Worm (Caenorhabditis elegans) whole organism, young adult: ENCODE data around the gene Y11D7A.19.
"Not testable (repeated sequence)": the region's sequence is repeated elsewhere in the genome, so short reads cannot be mapped to it uniquely, and the experiment has no call there.

ENCODE experiments used
- B0019.2 ChIP-seq: fragments of 200-800 bp; sonication (Bioruptor generic); conservative IDR thresholded peaks from 2 replicates; pipeline ENCODE4 v1.3.6; 2022; ENCODE audit warnings: missing genetic modification reagents, missing genetic modification characterization, missing compliant biosample characterization
- B0261.1 ChIP-seq: sonication (generic microtip); optimal IDR thresholded peaks from 2 replicates; lab custom pipeline; 2016; ENCODE audit warnings: mild to moderate bottlenecking, missing genetic modification characterization, moderate library complexity, missing compliant biosample characterization
- B0336.3 ChIP-seq: fragments of 200-800 bp; sonication (Bioruptor generic); IDR thresholded peaks from 2 replicates; pipeline ENCODE4 v1.3.6; 2022; ENCODE audit warnings: missing genetic modification characterization, missing compliant biosample characterization
- F23B12.7 ChIP-seq: sonication (generic microtip); optimal IDR thresholded peaks from 2 replicates; lab custom pipeline; 2017; ENCODE audit warnings: missing genetic modification characterization, mild to moderate bottlenecking, missing compliant biosample characterization, antibody characterized with exemption, moderate library complexity; ENCODE audit not compliant: insufficient read depth
- F37B4.10 ChIP-seq: fragments of 200-800 bp; sonication (Bioruptor generic); IDR thresholded peaks from 2 replicates; pipeline ENCODE4 v1.3.6; 2022; ENCODE audit warnings: missing genetic modification characterization, missing compliant biosample characterization
- F39B2.1 ChIP-seq: fragments of 200-800 bp; sonication (Bioruptor generic); IDR thresholded peaks from 2 replicates; pipeline ENCODE4 v1.3.6; 2022; ENCODE audit warnings: missing genetic modification reagents, missing genetic modification characterization, missing compliant biosample characterization
- F57C9.4 ChIP-seq: sonication (generic microtip); optimal IDR thresholded peaks from 2 replicates; lab custom pipeline; 2017; ENCODE audit warnings: mild to moderate bottlenecking, missing genetic modification characterization, missing compliant biosample characterization
- K12H6.12 ChIP-seq: fragments of 200-800 bp; sonication (Bioruptor generic); optimal IDR thresholded peaks from 2 replicates; lab custom pipeline; 2018; ENCODE audit warnings: mild to moderate bottlenecking, missing genetic modification characterization, missing compliant biosample characterization
- Y79H2A.3 ChIP-seq: fragments of 200-800 bp; sonication (Bioruptor generic); conservative IDR thresholded peaks from 2 replicates; pipeline ENCODE4 v1.3.6; 2022; ENCODE audit warnings: missing genetic modification reagents, missing genetic modification characterization, missing compliant biosample characterization
- ama-1 ChIP-seq, 3 experiments: fragments of 150-350 bp in 1 of 3; sonication (generic microtip) in 2 of 3; optimal IDR thresholded peaks; 2 replicates each; lab custom pipeline; 2014 to 2018; ENCODE audit warnings: missing biosample characterization in 2 of 3, missing genetic modification characterization in 2 of 3, missing genetic modification reagents in 2 of 3
- athp-1 ChIP-seq: sonication (generic microtip); optimal IDR thresholded peaks from 2 replicates; lab custom pipeline; 2017; ENCODE audit warnings: mild to moderate bottlenecking, missing genetic modification characterization, missing compliant biosample characterization
- attf-3 ChIP-seq: fragments of 200-800 bp; sonication (Bioruptor generic); conservative IDR thresholded peaks from 2 replicates; pipeline ENCODE4 v1.3.6; 2022; ENCODE audit warnings: missing genetic modification reagents, missing genetic modification characterization, missing compliant biosample characterization
- bed-2 ChIP-seq: fragments of 200-800 bp; sonication (Bioruptor generic); IDR thresholded peaks from 2 replicates; pipeline ENCODE4 v1.3.6; 2022; ENCODE audit warnings: missing genetic modification reagents, missing genetic modification characterization, missing compliant biosample characterization
- cebp-1 ChIP-seq, 2 experiments: fragments of 200-800 bp in 1 of 2; sonication (Bioruptor generic) in 1 of 2; sonication (generic microtip) in 1 of 2; IDR thresholded peaks in 1 of 2; optimal IDR thresholded peaks in 1 of 2; 2 replicates each; pipeline versions ENCODE4 v1.3.6 to Lab custom; 2017 to 2022; ENCODE audit warnings: missing compliant biosample characterization in 2 of 2, missing genetic modification characterization in 2 of 2, mild to moderate bottlenecking in 1 of 2, missing genetic modification reagents in 1 of 2, moderate library complexity in 1 of 2
- dox-1 ChIP-seq: fragments of 200-800 bp; sonication (Bioruptor generic); IDR thresholded peaks from 2 replicates; pipeline ENCODE4 v1.3.6; 2022; ENCODE audit warnings: missing genetic modification reagents, missing genetic modification characterization, missing compliant biosample characterization
- efl-1 ChIP-seq: fragments of 150-350 bp; optimal IDR thresholded peaks from 2 replicates; lab custom pipeline; 2014; ENCODE audit warnings: missing biosample characterization, missing genetic modification reagents, missing genetic modification characterization
- egl-18 ChIP-seq: fragments of 200-800 bp; sonication (Bioruptor generic); IDR thresholded peaks from 2 replicates; pipeline ENCODE4 v1.3.6; 2022; ENCODE audit warnings: missing genetic modification reagents, missing genetic modification characterization, missing compliant biosample characterization
- him-1 ChIP-seq: sonication (generic microtip); optimal IDR thresholded peaks from 2 replicates; lab custom pipeline; 2016; ENCODE audit warnings: missing genotype, missing genetic modification reagents, missing genetic modification characterization, missing compliant biosample characterization
- lag-1 ChIP-seq: fragments of 200-800 bp; sonication (Bioruptor generic); IDR thresholded peaks from 2 replicates; pipeline ENCODE4 v1.3.6; 2022; ENCODE audit warnings: missing genetic modification reagents, missing genetic modification characterization, missing compliant biosample characterization
- let-607 ChIP-seq, 2 experiments: fragments of 200-800 bp in 1 of 2; sonication (Bioruptor generic) in 1 of 2; sonication (generic microtip) in 1 of 2; optimal IDR thresholded peaks; 2 replicates each; lab custom pipeline; 2016 to 2018; ENCODE audit warnings: mild to moderate bottlenecking in 2 of 2, missing compliant biosample characterization in 2 of 2, missing genetic modification characterization in 2 of 2, moderate library complexity in 2 of 2, missing genotype in 1 of 2
- mel-28 ChIP-seq: sonication (generic microtip); optimal IDR thresholded peaks from 2 replicates; lab custom pipeline; 2016; ENCODE audit warnings: borderline replicate concordance, mild to moderate bottlenecking, missing genetic modification characterization, missing compliant biosample characterization
- mxl-1 ChIP-seq: sonication (generic microtip); optimal IDR thresholded peaks from 2 replicates; lab custom pipeline; 2016; ENCODE audit warnings: missing genetic modification characterization, missing compliant biosample characterization
- nfya-1 ChIP-seq: sonication (generic microtip); optimal IDR thresholded peaks from 2 replicates; lab custom pipeline; 2017; ENCODE audit warnings: antibody characterized with exemption, missing compliant biosample characterization, missing genetic modification characterization, borderline replicate concordance; ENCODE audit not compliant: insufficient read depth
- nhr-80 ChIP-seq: sonication (generic microtip); optimal IDR thresholded peaks from 2 replicates; lab custom pipeline; 2016; ENCODE audit warnings: missing genetic modification characterization, missing compliant biosample characterization
- nhr-90 ChIP-seq: sonication (generic microtip); optimal IDR thresholded peaks from 2 replicates; lab custom pipeline; 2016; ENCODE audit warnings: missing genotype, mild to moderate bottlenecking, missing genetic modification characterization, missing compliant biosample characterization
- pbrm-1 ChIP-seq: fragments of 200-800 bp; sonication (Bioruptor generic); IDR thresholded peaks from 2 replicates; pipeline ENCODE4 v1.3.6; 2022; ENCODE audit warnings: missing genetic modification reagents, missing genetic modification characterization, missing compliant biosample characterization
- pha-4 ChIP-seq: fragments of 150-350 bp; sonication (generic microtip); optimal IDR thresholded peaks from 2 replicates; lab custom pipeline; 2014; ENCODE audit warnings: missing biosample characterization, missing genetic modification reagents, missing genetic modification characterization
- snpc-4 ChIP-seq, 5 experiments: fragments of 150-350 bp in 1 of 5; sonication (generic microtip) in 4 of 5; optimal IDR thresholded peaks; 2 replicates each; lab custom pipeline; 2014 to 2018; ENCODE audit warnings: missing genetic modification characterization in 5 of 5, missing biosample characterization in 3 of 5, antibody characterized with exemption in 2 of 5, mild to moderate bottlenecking in 2 of 5, missing compliant biosample characterization in 2 of 5, missing genotype in 2 of 5, moderate library complexity in 2 of 5, missing genetic modification reagents in 1 of 5
- tbx-9 ChIP-seq: sonication (generic microtip); optimal IDR thresholded peaks from 2 replicates; lab custom pipeline; 2016; ENCODE audit warnings: borderline replicate concordance, missing genetic modification characterization, inconsistent platforms, missing compliant biosample characterization
- tlf-1 ChIP-seq: fragments of 200-800 bp; sonication (Bioruptor generic); optimal IDR thresholded peaks from 2 replicates; lab custom pipeline; 2018; ENCODE audit warnings: mild to moderate bottlenecking, missing genetic modification characterization, missing compliant biosample characterization
- unc-62 ChIP-seq: fragments of 150-350 bp; optimal IDR thresholded peaks from 2 replicates; lab custom pipeline; 2014; ENCODE audit warnings: missing biosample characterization, missing genetic modification reagents, missing genetic modification characterization
- zim-3 ChIP-seq: sonication (generic microtip); optimal IDR thresholded peaks from 2 replicates; lab custom pipeline; 2017; ENCODE audit warnings: mild to moderate bottlenecking, missing genetic modification characterization, moderate library complexity, missing compliant biosample characterization
- ztf-18 ChIP-seq: sonication (generic microtip); optimal IDR thresholded peaks from 2 replicates; lab custom pipeline; 2016; ENCODE audit warnings: missing genotype, mild to moderate bottlenecking, missing genetic modification characterization, missing compliant biosample characterization
- ztf-22 ChIP-seq: fragments of 200-800 bp; sonication (Bioruptor generic); optimal IDR thresholded peaks from 2 replicates; lab custom pipeline; 2018; ENCODE audit warnings: mild to moderate bottlenecking, missing genetic modification characterization, moderate library complexity, missing compliant biosample characterization
- ztf-26 ChIP-seq: sonication (generic microtip); optimal IDR thresholded peaks from 2 replicates; lab custom pipeline; 2017; ENCODE audit warnings: missing genetic modification characterization, missing compliant biosample characterization
- ztf-6 ChIP-seq: fragments of 200-800 bp; sonication (Bioruptor generic); IDR thresholded peaks from 2 replicates; pipeline ENCODE4 v1.3.6; 2022; ENCODE audit warnings: missing genetic modification reagents, missing genetic modification characterization, missing compliant biosample characterization

Y11D7A.19 gene

DNA sequence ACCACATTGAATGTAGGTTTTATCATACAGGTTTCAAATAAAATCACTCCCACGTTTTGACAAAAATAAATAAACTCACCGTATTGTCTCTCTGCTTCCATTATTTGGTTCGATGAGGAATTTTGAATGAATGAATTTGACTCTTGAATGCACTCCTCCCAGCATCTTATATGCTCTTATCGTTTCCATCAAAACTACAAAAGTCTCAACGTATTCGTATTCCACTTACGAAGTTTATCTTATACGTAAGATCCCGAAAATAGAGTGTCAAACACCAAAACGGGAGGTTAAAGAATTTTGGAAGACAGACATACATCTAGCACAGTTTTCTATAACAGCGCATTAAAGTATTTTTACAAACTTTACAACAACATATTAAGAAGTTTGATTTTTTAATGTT, 27.5 kb upstream of the Y11D7A.19 start, which contains the start of gene nhr-264:
Gene nhr-264, minus strand, starts transcription at position 101 of the 400 bp plus-strand sequence.
- TF ChIP-seq F57C9.4; nhr-80; tlf-1 (GFP tag; lab: Kevin White, UChicago): not testable (repeated sequence)

DNA sequence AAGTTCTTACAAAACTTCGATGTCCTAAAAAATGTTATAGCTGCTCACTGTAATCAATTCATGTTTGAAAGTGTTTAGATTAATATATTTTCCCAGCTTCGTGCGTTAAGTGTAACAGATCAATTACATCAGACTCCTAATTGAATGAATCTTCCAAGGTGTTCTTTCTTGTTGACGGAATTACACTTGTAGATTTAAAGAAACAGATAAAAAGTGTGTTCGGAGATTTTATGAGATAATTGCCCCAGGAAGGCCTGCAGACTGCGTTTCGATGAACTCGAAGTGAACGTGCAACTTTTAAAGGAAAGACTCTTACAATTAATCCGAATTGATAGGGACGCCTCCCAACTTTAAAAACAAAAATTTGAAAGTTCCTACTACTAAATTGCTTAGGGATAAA, 23.3 kb upstream of the Y11D7A.19 start:
- TF ChIP-seq nfya-1 (tag; lab: Kevin White, UChicago) (no peak), him-1 (tag; lab: Kevin White, UChicago) (no peak), egl-18 (no peak), Y79H2A.3 (GFP tag; lab: Robert Waterston, UW) (no peak), ztf-26 (tag; lab: Kevin White, UChicago) (no peak), ztf-22 (no peak), attf-3 (no peak), B0019.2 (no peak), tbx-9 (tag; lab: Kevin White, UChicago) (no peak), ztf-6 (GFP tag; lab: Robert Waterston, UW) (no peak), mel-28 (tag; lab: Kevin White, UChicago) (no peak), F37B4.10 (no peak), B0336.3 (GFP tag; lab: Robert Waterston, UW) (no peak), efl-1 (GFP tag; lab: Kevin White, UChicago) (no peak), cebp-1 (GFP tag; IDR thresholded peaks at IDR 0.05; lab: Robert Waterston, UW) (no peak), cebp-1 (tag; optimal IDR thresholded peaks at IDR 0.05; lab: Kevin White, UChicago) (no peak), let-607 (tag; optimal IDR thresholded peaks at IDR 0.05; lab: Kevin White, UChicago) (no peak)

DNA sequence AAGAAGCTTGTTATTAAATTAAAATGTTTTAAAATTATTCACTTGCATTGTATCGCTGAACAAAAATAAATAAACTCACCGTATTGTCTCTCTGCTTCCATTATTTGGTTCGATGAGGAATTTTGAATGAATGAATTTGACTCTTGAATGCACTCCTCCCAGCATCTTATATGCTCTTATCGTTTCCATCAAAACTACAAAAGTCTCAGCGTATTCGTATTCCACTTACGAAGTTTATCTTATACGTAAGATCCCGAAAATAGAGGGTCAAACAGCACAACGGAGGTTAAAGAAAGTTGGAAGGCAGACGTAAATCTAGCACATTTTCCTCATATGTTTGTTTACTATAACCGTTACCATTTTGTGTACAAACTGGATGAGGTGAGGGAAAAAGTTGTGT, 19.9 kb upstream of the Y11D7A.19 start, which contains the start of gene nhr-267:
Gene nhr-267, minus strand, starts transcription at position 101 of the 400 bp plus-strand sequence.
- not testable (repeated sequence) for TF ChIP-seq bed-2; nhr-90 (tag; lab: Kevin White, UChicago); ama-1 (optimal IDR thresholded peaks at IDR 0.05; lab: Kevin White, UChicago); ama-1 (GFP tag; optimal IDR thresholded peaks at IDR 0.05; lab: Kevin White, UChicago)

ce11 chrIV:9274008-9274529, 7.7 kb upstream of the Y11D7A.19 start, which contains the start of gene nmy-3:
Gene nmy-3 (plus strand): TSS chrIV:9274479.
- TF ChIP-seq F23B12.7 (no peak), zim-3 (no peak), unc-62 (no peak), ztf-18 (tag; lab: Kevin White, UChicago) (no peak)

- TF ChIP-seq ztf-26 (tag; lab: Kevin White, UChicago) (no peak), F39B2.1 (no peak), dox-1 (GFP tag; lab: Robert Waterston, UW) (no peak), pbrm-1 (no peak), cebp-1 (GFP tag; IDR thresholded peaks at IDR 0.05; lab: Robert Waterston, UW) (no peak), cebp-1 (tag; optimal IDR thresholded peaks at IDR 0.05; lab: Kevin White, UChicago) (no peak), K12H6.12 (no peak), pha-4 (tag; lab: Kevin White, UChicago) (no peak), B0261.1 (no peak), snpc-4 (GFP tag; optimal IDR thresholded peaks at IDR 0.05; lab: Kevin White, UChicago) (no peak), snpc-4 (tag; optimal IDR thresholded peaks at IDR 0.05; lab: Kevin White, UChicago) (no peak), ztf-22 (no peak), egl-18 (no peak), bed-2 (no peak), lag-1 (GFP tag; lab: Robert Waterston, UW) (no peak), athp-1 (no peak), let-607 (tag; optimal IDR thresholded peaks at IDR 0.05; lab: Kevin White, UChicago) (no peak), mxl-1 (tag; lab: Kevin White, UChicago) (no peak)
These were observed 3.4 kb upstream of the Y11D7A.19 start, which contains the start of gene flh-3 for ce11 chrIV:9269796-9270195. Gene flh-3 (plus strand): TSS chrIV:9270096.
